Worm (Caenorhabditis elegans) whole organism, L1 larva: ENCODE results near the gene C28G1.2.

Source experiments
- C16A3.4 ChIP-seq: fragments of 150-350 bp; optimal IDR thresholded peaks from 2 replicates; lab custom pipeline; 2014; ENCODE audit warnings: missing biosample characterization, missing genetic modification characterization
- C34B4.2 ChIP-seq: sonication (generic microtip); optimal IDR thresholded peaks from 2 replicates; lab custom pipeline; 2017; ENCODE audit warnings: mild to moderate bottlenecking, missing genetic modification characterization, missing compliant biosample characterization
- Y116A8C.19 ChIP-seq: sonication (generic microtip); optimal IDR thresholded peaks from 2 replicates; lab custom pipeline; 2016; ENCODE audit warnings: missing compliant biosample characterization, missing genetic modification characterization, borderline replicate concordance
- aha-1 ChIP-seq: fragments of 150-350 bp; optimal IDR thresholded peaks from 2 replicates; lab custom pipeline; 2014; ENCODE audit warnings: missing biosample characterization, missing genetic modification characterization
- aly-2 ChIP-seq: fragments of 150-350 bp; optimal IDR thresholded peaks from 2 replicates; lab custom pipeline; 2014; ENCODE audit warnings: missing biosample characterization, missing genetic modification characterization
- blmp-1 ChIP-seq: fragments of 150-350 bp; optimal IDR thresholded peaks from 2 replicates; lab custom pipeline; 2014; ENCODE audit warnings: missing biosample characterization, missing genetic modification characterization
- ceh-8 ChIP-seq: fragments of 200-800 bp; sonication (Bioruptor generic); optimal IDR thresholded peaks from 2 replicates; lab custom pipeline; 2018; ENCODE audit warnings: mild to moderate bottlenecking, missing genetic modification characterization, moderate library complexity, missing compliant biosample characterization
- ceh-82 ChIP-seq, 3 experiments: fragments of 150-350 bp in 1 of 3; sonication (generic microtip) in 2 of 3; optimal IDR thresholded peaks; 2 replicates each; lab custom pipeline; 2014 to 2017; ENCODE audit warnings: missing biosample characterization in 3 of 3, missing genetic modification characterization in 3 of 3
- ceh-88 ChIP-seq: fragments of 200-800 bp; sonication (Bioruptor generic); IDR thresholded peaks from 2 replicates; pipeline ENCODE4 v1.3.6; 2022; ENCODE audit warnings: missing genetic modification characterization, missing compliant biosample characterization
- ceh-90 ChIP-seq: sonication (generic microtip); optimal IDR thresholded peaks from 2 replicates; lab custom pipeline; 2016; ENCODE audit warnings: missing genetic modification characterization, missing compliant biosample characterization
- ces-1 ChIP-seq: fragments of 150-350 bp; optimal IDR thresholded peaks from 2 replicates; lab custom pipeline; 2014; ENCODE audit warnings: missing biosample characterization, missing genetic modification reagents, missing genetic modification characterization
- dpl-1 ChIP-seq, 3 experiments: fragments of 150-350 bp in 2 of 3; sonication (generic microtip) in 1 of 3; optimal IDR thresholded peaks; 2 replicates each; lab custom pipeline; 2014 to 2017; ENCODE audit warnings: missing biosample characterization in 3 of 3, missing genetic modification characterization in 3 of 3, missing genetic modification reagents in 3 of 3
- dsc-1 ChIP-seq: sonication (generic microtip); optimal IDR thresholded peaks from 2 replicates; lab custom pipeline; 2016; ENCODE audit warnings: mild to moderate bottlenecking, missing genetic modification characterization, missing compliant biosample characterization
- efl-1 ChIP-seq, 4 experiments: fragments of 150-350 bp; optimal IDR thresholded peaks in 3 of 4; peaks in 1 of 4; 1 replicate in 1 of 4; 2 replicates in 3 of 4; lab custom pipeline; 2014; ENCODE audit warnings: missing biosample characterization in 2 of 4, missing genetic modification characterization in 2 of 4, missing genetic modification reagents in 2 of 4
- efl-3 ChIP-seq: fragments of 200-800 bp; sonication (Bioruptor generic); optimal IDR thresholded peaks from 2 replicates; lab custom pipeline; 2018; ENCODE audit warnings: mild to moderate bottlenecking, missing genetic modification characterization, missing compliant biosample characterization
- elt-3 ChIP-seq, 6 experiments: fragments of 150-350 bp in 1 of 6; sonication (generic microtip); optimal IDR thresholded peaks; 2 replicates each; lab custom pipeline; 2017 to 2018; ENCODE audit warnings: missing biosample characterization in 6 of 6, missing genetic modification characterization in 6 of 6, inconsistent platforms in 1 of 6
- fkh-10 ChIP-seq: sonication (generic microtip); optimal IDR thresholded peaks from 2 replicates; lab custom pipeline; 2017; ENCODE audit warnings: missing biosample characterization, missing genetic modification reagents, missing genetic modification characterization
- grh-1 ChIP-seq: fragments of 200-800 bp; sonication (Bioruptor generic); IDR thresholded peaks from 2 replicates; pipeline ENCODE4 v1.3.6; 2022; ENCODE audit warnings: missing genetic modification reagents, missing genetic modification characterization, missing compliant biosample characterization
- hlh-17 ChIP-seq: fragments of 200-800 bp; sonication (Bioruptor generic); optimal IDR thresholded peaks from 2 replicates; lab custom pipeline; 2018; ENCODE audit warnings: missing genetic modification characterization, mild to moderate bottlenecking, missing compliant biosample characterization, moderate library complexity, borderline replicate concordance
- hlh-4 ChIP-seq: sonication (generic microtip); optimal IDR thresholded peaks from 2 replicates; lab custom pipeline; 2016; ENCODE audit warnings: mild to moderate bottlenecking, missing genetic modification characterization, missing compliant biosample characterization
- lin-13 ChIP-seq: fragments of 150-350 bp; optimal IDR thresholded peaks from 2 replicates; lab custom pipeline; 2014; ENCODE audit warnings: missing biosample characterization, missing genetic modification reagents, missing genetic modification characterization
- lin-14 ChIP-seq: fragments of 200-800 bp; sonication (Bioruptor generic); optimal IDR thresholded peaks from 2 replicates; lab custom pipeline; 2018; ENCODE audit warnings: mild to moderate bottlenecking, missing genetic modification characterization, moderate library complexity, missing compliant biosample characterization
- lin-15B ChIP-seq: fragments of 150-350 bp; sonication (generic microtip); optimal IDR thresholded peaks from 3 replicates; lab custom pipeline; 2014; ENCODE audit warnings: missing biosample characterization, missing genetic modification characterization
- lin-39 ChIP-seq: fragments of 150-350 bp; optimal IDR thresholded peaks from 2 replicates; lab custom pipeline; 2014; ENCODE audit warnings: missing biosample characterization, missing genetic modification reagents, missing genetic modification characterization
- lir-3 ChIP-seq: sonication (generic microtip); optimal IDR thresholded peaks from 2 replicates; lab custom pipeline; 2016; ENCODE audit warnings: mild to moderate bottlenecking, missing genetic modification characterization, moderate library complexity, missing compliant biosample characterization; ENCODE audit not compliant: poor library complexity
- lsy-2 ChIP-seq, 2 experiments: fragments of 150-350 bp; optimal IDR thresholded peaks; 2 replicates each; lab custom pipeline; 2014; ENCODE audit warnings: missing biosample characterization in 2 of 2, missing genetic modification characterization in 2 of 2
- mab-9 ChIP-seq: fragments of 200-800 bp; sonication (Bioruptor generic); IDR thresholded peaks from 2 replicates; pipeline ENCODE4 v1.3.6; 2022; ENCODE audit warnings: missing genetic modification reagents, missing genetic modification characterization, missing compliant biosample characterization
- mdl-1 ChIP-seq, 2 experiments: fragments of 150-350 bp; optimal IDR thresholded peaks; 2 replicates each; lab custom pipeline; 2014 to 2017; ENCODE audit warnings: missing biosample characterization in 2 of 2, missing genetic modification characterization in 2 of 2, inconsistent platforms in 1 of 2
- nhr-19 ChIP-seq: fragments of 200-800 bp; sonication (Bioruptor generic); conservative IDR thresholded peaks from 2 replicates; pipeline ENCODE4 v1.3.6; 2022; ENCODE audit warnings: missing genetic modification characterization, missing compliant biosample characterization
- nhr-20 ChIP-seq: sonication (generic microtip); optimal IDR thresholded peaks from 2 replicates; lab custom pipeline; 2016; ENCODE audit warnings: mild to moderate bottlenecking, missing genetic modification characterization, missing compliant biosample characterization
- nhr-237 ChIP-seq: fragments of 150-350 bp; optimal IDR thresholded peaks from 2 replicates; lab custom pipeline; 2014; ENCODE audit warnings: missing biosample characterization, missing genetic modification characterization
- nhr-71 ChIP-seq: sonication (generic microtip); optimal IDR thresholded peaks from 2 replicates; lab custom pipeline; 2016; ENCODE audit warnings: mild to moderate bottlenecking, missing genetic modification characterization, moderate library complexity, missing compliant biosample characterization
- nhr-84 ChIP-seq: sonication (generic microtip); optimal IDR thresholded peaks from 2 replicates; lab custom pipeline; 2017; ENCODE audit warnings: missing biosample characterization, missing genetic modification characterization
- nhr-85 ChIP-seq: sonication (generic microtip); peaks from one replicate; lab custom pipeline; 2016; ENCODE audit warnings: missing genetic modification characterization, inconsistent platforms, missing compliant biosample characterization
- nhr-90 ChIP-seq: sonication (generic microtip); optimal IDR thresholded peaks from 2 replicates; lab custom pipeline; 2016; ENCODE audit warnings: mild to moderate bottlenecking, missing genetic modification characterization, missing compliant biosample characterization; ENCODE audit not compliant: poor library complexity
- pag-3 ChIP-seq: sonication (generic microtip); optimal IDR thresholded peaks from 2 replicates; lab custom pipeline; 2017; ENCODE audit warnings: missing genetic modification characterization, mild to moderate bottlenecking, missing compliant biosample characterization, antibody characterized with exemption, borderline replicate concordance; ENCODE audit not compliant: insufficient read depth
- pax-3 ChIP-seq: fragments of 200-800 bp; sonication (Bioruptor generic); optimal IDR thresholded peaks from 2 replicates; lab custom pipeline; 2018; ENCODE audit warnings: mild to moderate bottlenecking, missing genetic modification characterization, moderate library complexity, missing compliant biosample characterization
- rnt-1 ChIP-seq: sonication (generic microtip); optimal IDR thresholded peaks from 2 replicates; lab custom pipeline; 2016; ENCODE audit warnings: mild to moderate bottlenecking, missing genetic modification characterization, moderate library complexity, missing compliant biosample characterization
- skn-1 ChIP-seq: fragments of 150-350 bp; optimal IDR thresholded peaks from 2 replicates; lab custom pipeline; 2014; ENCODE audit warnings: missing biosample characterization, missing genetic modification characterization
- snu-23 ChIP-seq: sonication (generic microtip); optimal IDR thresholded peaks from 2 replicates; lab custom pipeline; 2016; ENCODE audit warnings: missing genetic modification characterization, missing compliant biosample characterization
- sox-4 ChIP-seq: sonication (generic microtip); optimal IDR thresholded peaks from 2 replicates; lab custom pipeline; 2016; ENCODE audit warnings: missing genetic modification characterization, missing compliant biosample characterization
- unc-130 ChIP-seq: fragments of 150-350 bp; optimal IDR thresholded peaks from 2 replicates; lab custom pipeline; 2017; ENCODE audit warnings: missing biosample characterization, missing genetic modification characterization, inconsistent platforms
- unc-30 ChIP-seq: sonication (generic microtip); optimal IDR thresholded peaks from 2 replicates; lab custom pipeline; 2017; ENCODE audit warnings: missing biosample characterization, missing genetic modification characterization
- unc-62 ChIP-seq: fragments of 150-350 bp; optimal IDR thresholded peaks from 2 replicates; lab custom pipeline; 2014; ENCODE audit warnings: missing biosample characterization, missing genetic modification reagents, missing genetic modification characterization
- unc-98 ChIP-seq: fragments of 200-800 bp; sonication (Bioruptor generic); IDR thresholded peaks from 2 replicates; pipeline ENCODE4 v1.3.6; 2022; ENCODE audit warnings: missing genetic modification characterization, missing compliant biosample characterization
- zip-4 ChIP-seq: fragments of 200-800 bp; sonication (Bioruptor generic); optimal IDR thresholded peaks from 2 replicates; lab custom pipeline; 2018; ENCODE audit warnings: mild to moderate bottlenecking, missing genetic modification characterization, moderate library complexity, missing compliant biosample characterization
- ztf-4 ChIP-seq: fragments of 150-350 bp; optimal IDR thresholded peaks from 2 replicates; lab custom pipeline; 2014; ENCODE audit warnings: missing biosample characterization, missing genetic modification characterization

The C28G1.2 gene

DNA sequence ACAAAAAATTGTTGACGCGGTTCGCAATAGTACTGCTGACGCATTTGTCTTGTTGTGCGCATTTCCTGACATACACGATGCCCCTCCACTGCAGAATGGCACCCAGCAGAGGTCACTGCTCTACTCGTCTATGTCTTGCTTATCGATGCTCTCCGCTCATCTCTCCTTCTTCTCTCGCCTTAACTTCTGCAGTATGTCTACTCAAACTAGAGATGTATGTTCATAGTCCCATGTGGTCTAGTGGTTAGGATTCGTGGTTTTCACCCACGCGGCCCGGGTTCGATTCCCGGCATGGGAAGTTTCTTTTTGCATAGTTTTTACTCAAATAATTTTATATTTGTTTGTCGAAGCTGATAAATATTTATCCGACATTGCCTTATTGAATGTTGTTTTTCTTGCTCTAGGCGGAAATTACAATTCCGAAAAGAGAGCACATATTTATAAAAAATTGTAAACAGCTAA is at the start of gene C28G1.2 (continued):
- TF ChIP-seq aly-2: peak; percentile 86
- TF ChIP-seq lin-15B (tag; lab: Kevin White, UChicago): peak; percentile 50
- TF ChIP-seq efl-1 (optimal IDR thresholded peaks at IDR 0.05; lab: Kevin White, UChicago): peak; percentile 74 to 78
- peak; percentile 49 to 96 for TF ChIP-seq efl-1 (GFP tag; optimal IDR thresholded peaks at IDR 0.05 in 1 of 2; lab: Kevin White, UChicago)
- TF ChIP-seq pag-3 (tag; lab: Kevin White, UChicago): peak; percentile 73
- no peak for TF ChIP-seq C34B4.2 (tag; lab: Kevin White, UChicago)
- TF ChIP-seq nhr-85 (tag; lab: Kevin White, UChicago): peak; percentile 96
- TF ChIP-seq zip-4: peak; percentile 78
- TF ChIP-seq ceh-88 (GFP tag; lab: Robert Waterston, UW): peak; percentile 89
- peak; percentile 92 for TF ChIP-seq ceh-8 (GFP tag; lab: Kevin White, UChicago)
- TF ChIP-seq mab-9 (GFP tag; lab: Robert Waterston, UW): peak; percentile 87
- no peak for TF ChIP-seq hlh-17
- TF ChIP-seq lir-3 (tag; lab: Kevin White, UChicago): peak; percentile 91
- TF ChIP-seq blmp-1 (tag; lab: Kevin White, UChicago): peak; percentile 41
- TF ChIP-seq unc-62: no peak
- no peak for TF ChIP-seq ceh-90 (tag; lab: Kevin White, UChicago)
- TF ChIP-seq nhr-90 (tag; lab: Kevin White, UChicago): peak; percentile 95
- peak; percentile 89 for TF ChIP-seq grh-1 (GFP tag; lab: Robert Waterston, UW)
- TF ChIP-seq sox-4 (tag; lab: Kevin White, UChicago): peak; percentile 92
- peak; percentile 96 for TF ChIP-seq nhr-71 (tag; lab: Kevin White, UChicago)
- peak; percentile 87 for TF ChIP-seq ztf-4 (tag; lab: Kevin White, UChicago)
- TF ChIP-seq snu-23: peak; percentile 98
- TF ChIP-seq skn-1 (tag; lab: Kevin White, UChicago): peak; percentile 80
- TF ChIP-seq elt-3 (tag; optimal IDR thresholded peaks at IDR 0.05; lab: Kevin White, UChicago): peak in 2 of 6 experiments; percentile 34 to 81
- no peak for TF ChIP-seq ces-1
- TF ChIP-seq nhr-84 (tag; lab: Kevin White, UChicago): no peak
- peak; percentile 80 for TF ChIP-seq efl-3 (GFP tag; lab: Kevin White, UChicago)
- TF ChIP-seq fkh-10 (GFP tag; lab: Kevin White, UChicago): peak; percentile 92
- peak; percentile 18 to 92 for TF ChIP-seq mdl-1 (tag; optimal IDR thresholded peaks at IDR 0.05; lab: Kevin White, UChicago)
- TF ChIP-seq Y116A8C.19 (tag; lab: Kevin White, UChicago): no peak
- TF ChIP-seq dpl-1 (GFP tag; optimal IDR thresholded peaks at IDR 0.05; lab: Kevin White, UChicago): peak; percentile 63 to 74 (median 73)

DNA sequence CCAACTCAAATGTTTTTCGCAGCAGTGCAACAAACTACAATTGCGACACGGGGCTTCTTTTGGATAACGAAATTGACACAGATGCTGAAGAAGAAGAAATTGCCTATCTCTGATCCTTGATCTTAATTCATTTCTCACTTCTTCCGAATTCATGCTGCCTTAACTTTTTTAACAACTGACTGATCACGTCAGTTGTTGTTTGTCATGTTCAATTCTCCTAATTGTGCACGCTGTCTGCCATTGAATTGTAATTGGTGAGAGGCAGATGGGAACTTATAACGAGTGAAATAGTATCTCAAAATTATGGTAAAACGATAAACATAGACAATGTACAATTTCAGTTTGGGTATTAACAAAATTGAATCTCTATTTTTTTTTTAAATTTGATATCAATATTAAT is 49.1 kb upstream of the C28G1.2 start:
- TF ChIP-seq unc-30 (tag; lab: Kevin White, UChicago) (no peak), hlh-4 (no peak), nhr-19 (GFP tag; lab: Robert Waterston, UW) (peak; percentile 62), mab-9 (GFP tag; lab: Robert Waterston, UW) (no peak), snu-23 (peak; percentile 19), nhr-71 (tag; lab: Kevin White, UChicago) (peak; percentile 75), lsy-2 (tag; optimal IDR thresholded peaks at IDR 0.05; lab: Kevin White, UChicago) (peak in 1 of 2 experiments; percentile 17), hlh-17 (no peak), unc-130 (tag; lab: Kevin White, UChicago) (peak; percentile 28), nhr-20 (tag; lab: Kevin White, UChicago) (peak; percentile 11), lin-39 (tag; lab: Kevin White, UChicago) (peak; percentile 18), ceh-88 (GFP tag; lab: Robert Waterston, UW) (no peak), pax-3 (tag; lab: Kevin White, UChicago) (no peak), rnt-1 (tag; lab: Kevin White, UChicago) (peak; percentile 80), skn-1 (tag; lab: Kevin White, UChicago) (no peak), ceh-8 (GFP tag; lab: Kevin White, UChicago) (no peak), lin-13 (no peak), C16A3.4 (tag; lab: Kevin White, UChicago) (no peak), aha-1 (tag; lab: Kevin White, UChicago) (no peak), lin-14 (GFP tag; lab: Kevin White, UChicago) (peak; percentile 68), pag-3 (tag; lab: Kevin White, UChicago) (peak; percentile 92), Y116A8C.19 (tag; lab: Kevin White, UChicago) (no peak), unc-98 (no peak), mdl-1 (tag; optimal IDR thresholded peaks at IDR 0.05; lab: Kevin White, UChicago) (peak in 1 of 2 experiments; percentile 8), nhr-237 (tag; lab: Kevin White, UChicago) (no peak), ceh-82 (tag; optimal IDR thresholded peaks at IDR 0.05; lab: Kevin White, UChicago) (no peak), blmp-1 (tag; lab: Kevin White, UChicago) (no peak), sox-4 (tag; lab: Kevin White, UChicago) (no peak), dsc-1 (tag; lab: Kevin White, UChicago) (no peak)
